Fruit fly (Drosophila melanogaster): ENCODE measurements around the gene CG13305.

- TF ChIP-seq CG8159 (tag; optimal IDR thresholded peaks at IDR 0.05), result no peak
- TF ChIP-seq CG4496 (GFP tag; IDR thresholded peaks at IDR 0.05), result no peak
- TF ChIP-seq CG13204 (GFP tag; optimal IDR thresholded peaks at IDR 0.05), result no peak
Observed at dm6 chr3L:8677774-8678173, 31.2 kb upstream of the CG13305 start.

All from whole organism, pupa.